Worm (Caenorhabditis elegans): ENCODE data around the gene gnrr-5.

ce11 chrV:4421475-4421874 lies 33.1 kb downstream of the gnrr-5 start, which contains the start of gene skr-14:
- no peak for TF ChIP-seq madf-10 (tag; optimal IDR thresholded peaks at IDR 0.05)
- TF ChIP-seq mcd-1 (GFP tag; IDR thresholded peaks at IDR 0.05): no peak
- TF ChIP-seq cebp-2 (GFP tag; IDR thresholded peaks at IDR 0.05): no peak
- no peak for TF ChIP-seq ama-1 (optimal IDR thresholded peaks at IDR 0.05)
- no peak for TF ChIP-seq ama-1 (GFP tag; optimal IDR thresholded peaks at IDR 0.05)
- no peak for TF ChIP-seq unc-62 (GFP tag; optimal IDR thresholded peaks at IDR 0.05)
- TF ChIP-seq hmg-1.2 (GFP tag; IDR thresholded peaks at IDR 0.05): no peak
- no peak for TF ChIP-seq C17E4.6 (GFP tag; IDR thresholded peaks at IDR 0.05)
- TF ChIP-seq dpl-1 (GFP tag; optimal IDR thresholded peaks at IDR 0.05): no peak

All from whole organism, young adult.